Fruit fly (Drosophila melanogaster) whole organism, prepupa: ENCODE measurements around the gene CG13073.

Source experiments
- Blimp-1 ChIP-seq: fragments of 200-800 bp; sonication (Bioruptor generic); optimal IDR thresholded peaks from 3 replicates; lab custom pipeline; 2017; ENCODE audit warnings: missing biosample characterization, missing genetic modification characterization, mild to moderate bottlenecking, moderate library complexity, missing genetic modification reagents
- CG10669 ChIP-seq: fragments of 200-800 bp; sonication (Bioruptor generic); optimal IDR thresholded peaks from 3 replicates; lab custom pipeline; 2018; ENCODE audit warnings: missing biosample characterization, mild to moderate bottlenecking, missing genetic modification characterization, moderate library complexity
- CG11294 ChIP-seq: fragments of 200-800 bp; sonication (Bioruptor generic); IDR thresholded peaks from 2 replicates; pipeline ENCODE4 v1.3.6; 2022; ENCODE audit warnings: missing biosample characterization, missing genetic modification characterization
- CG11902 ChIP-seq: fragments of 200-800 bp; sonication (Bioruptor generic); optimal IDR thresholded peaks from 3 replicates; lab custom pipeline; 2016; ENCODE audit warnings: missing biosample characterization, missing genetic modification characterization
- CG15336 ChIP-seq: fragments of 200-800 bp; sonication (Bioruptor generic); IDR thresholded peaks from 2 replicates; pipeline ENCODE4 v1.3.6; 2022; ENCODE audit warnings: missing biosample characterization, missing genetic modification characterization
- CG3032 ChIP-seq: fragments of 200-800 bp; optimal IDR thresholded peaks from 2 replicates; lab custom pipeline; 2019; ENCODE audit warnings: missing biosample characterization, mild to moderate bottlenecking, missing genetic modification characterization, moderate library complexity
- CG31627 ChIP-seq: fragments of 200-800 bp; sonication (Bioruptor generic); optimal IDR thresholded peaks from 3 replicates; lab custom pipeline; 2016; ENCODE audit warnings: missing biosample characterization, missing genetic modification characterization
- CG34406 ChIP-seq: fragments of 200-800 bp; sonication (Bioruptor generic); optimal IDR thresholded peaks from 3 replicates; lab custom pipeline; 2016; ENCODE audit warnings: missing biosample characterization, missing genetic modification characterization
- CG3919 ChIP-seq: fragments of 200-800 bp; sonication (Bioruptor generic); optimal IDR thresholded peaks from 3 replicates; lab custom pipeline; 2016; ENCODE audit warnings: missing biosample characterization, missing genetic modification characterization
- CG4318 ChIP-seq: fragments of 200-800 bp; sonication (Bioruptor generic); optimal IDR thresholded peaks from 3 replicates; lab custom pipeline; 2017; ENCODE audit warnings: missing biosample characterization, mild to moderate bottlenecking, missing genetic modification characterization
- CG6163 ChIP-seq: fragments of 200-800 bp; sonication (Bioruptor generic); IDR thresholded peaks from 3 replicates; pipeline ENCODE4 v1.3.6; 2022; ENCODE audit warnings: missing biosample characterization, missing genetic modification characterization
- CG6276 ChIP-seq: fragments of 200-800 bp; sonication (Bioruptor generic); optimal IDR thresholded peaks from 2 replicates; lab custom pipeline; 2017; ENCODE audit warnings: missing biosample characterization, mild to moderate bottlenecking, missing genetic modification characterization
- CG6792 ChIP-seq: fragments of 200-800 bp; sonication (Bioruptor generic); optimal IDR thresholded peaks from 3 replicates; lab custom pipeline; 2016; ENCODE audit warnings: missing biosample characterization, missing genetic modification characterization
- CG6808 ChIP-seq: fragments of 200-800 bp; sonication (Bioruptor generic); optimal IDR thresholded peaks from 3 replicates; lab custom pipeline; 2017; ENCODE audit warnings: missing biosample characterization, missing genetic modification characterization, mild to moderate bottlenecking, moderate library complexity, missing genetic modification reagents
- CG6854 ChIP-seq: fragments of 200-800 bp; sonication (Bioruptor generic); optimal IDR thresholded peaks from 2 replicates; lab custom pipeline; 2017; ENCODE audit warnings: missing biosample characterization, mild to moderate bottlenecking, missing genetic modification characterization
- CG7368 ChIP-seq: fragments of 200-800 bp; sonication (Bioruptor generic); optimal IDR thresholded peaks from 3 replicates; lab custom pipeline; 2016; ENCODE audit warnings: missing biosample characterization, missing genetic modification characterization
- CG8119 ChIP-seq: fragments of 200-800 bp; sonication (Bioruptor generic); IDR thresholded peaks from 3 replicates; pipeline ENCODE4 v1.3.6; 2022; ENCODE audit warnings: missing biosample characterization, missing genetic modification characterization
- CG8632 ChIP-seq: fragments of 200-800 bp; sonication (Bioruptor generic); optimal IDR thresholded peaks from 3 replicates; lab custom pipeline; 2016; ENCODE audit warnings: missing biosample characterization, missing genetic modification characterization
- CG9139 ChIP-seq: fragments of 200-800 bp; sonication (Bioruptor generic); optimal IDR thresholded peaks from 3 replicates; lab custom pipeline; 2017; ENCODE audit warnings: missing biosample characterization, mild to moderate bottlenecking, missing genetic modification characterization
- Eip75B ChIP-seq: fragments of 200-800 bp; sonication (Bioruptor generic); optimal IDR thresholded peaks from 3 replicates; lab custom pipeline; 2016; ENCODE audit warnings: missing biosample characterization, missing genetic modification characterization
- Eip78C ChIP-seq: fragments of 200-800 bp; sonication (Bioruptor generic); peaks from one replicate; lab custom pipeline; 2016; ENCODE audit warnings: missing biosample characterization, missing genetic modification characterization
- Eip93F ChIP-seq: fragments of 200-800 bp; sonication (Bioruptor generic); optimal IDR thresholded peaks from 2 replicates; lab custom pipeline; 2016; ENCODE audit warnings: missing biosample characterization, mild to moderate bottlenecking, missing genetic modification characterization
- Ets21C ChIP-seq: fragments of 200-800 bp; sonication (Bioruptor generic); optimal IDR thresholded peaks from 3 replicates; lab custom pipeline; 2016; ENCODE audit warnings: missing biosample characterization, missing genetic modification characterization
- Gug ChIP-seq: fragments of 200-800 bp; sonication (Bioruptor generic); IDR thresholded peaks from 2 replicates; pipeline ENCODE4 v1.3.6; 2022; ENCODE audit warnings: missing biosample characterization, missing genetic modification characterization
- Hr38 ChIP-seq: sonication (Bioruptor generic); optimal IDR thresholded peaks from 2 replicates; lab custom pipeline; 2016; ENCODE audit warnings: missing biosample characterization, missing genetic modification characterization
- Hr39 ChIP-seq: fragments of 200-800 bp; sonication (Bioruptor generic); optimal IDR thresholded peaks from 2 replicates; lab custom pipeline; 2016; ENCODE audit warnings: missing biosample characterization, missing genetic modification characterization
- Hr4 ChIP-seq: fragments of 200-800 bp; sonication (Bioruptor generic); optimal IDR thresholded peaks from 3 replicates; lab custom pipeline; 2016; ENCODE audit warnings: missing biosample characterization, missing genetic modification characterization
- Met ChIP-seq: fragments of 200-800 bp; sonication (Bioruptor generic); optimal IDR thresholded peaks from 3 replicates; lab custom pipeline; 2016; ENCODE audit warnings: missing biosample characterization, missing genetic modification characterization
- OdsH ChIP-seq: fragments of 200-800 bp; sonication (Bioruptor generic); optimal IDR thresholded peaks from 3 replicates; lab custom pipeline; 2016; ENCODE audit warnings: missing biosample characterization, missing genetic modification characterization
- Smox ChIP-seq: fragments of 200-800 bp; sonication (Bioruptor generic); optimal IDR thresholded peaks from 3 replicates; lab custom pipeline; 2016; ENCODE audit warnings: missing biosample characterization, missing genetic modification characterization
- Sox102F ChIP-seq: fragments of 200-800 bp; sonication (Bioruptor generic); optimal IDR thresholded peaks from 2 replicates; lab custom pipeline; 2016; ENCODE audit warnings: missing biosample characterization, mild to moderate bottlenecking, missing genetic modification characterization
- Sox14 ChIP-seq: fragments of 200-800 bp; sonication (Bioruptor generic); optimal IDR thresholded peaks from 3 replicates; lab custom pipeline; 2016; ENCODE audit warnings: missing biosample characterization, missing genetic modification characterization
- Sox15 ChIP-seq: fragments of 200-800 bp; sonication (Bioruptor generic); optimal IDR thresholded peaks from 3 replicates; lab custom pipeline; 2016; ENCODE audit warnings: missing biosample characterization, missing genetic modification characterization
- achi ChIP-seq: fragments of 200-800 bp; sonication (Bioruptor generic); optimal IDR thresholded peaks from 3 replicates; lab custom pipeline; 2016; ENCODE audit warnings: missing biosample characterization, missing genetic modification characterization
- acj6 ChIP-seq: fragments of 200-800 bp; sonication (Bioruptor generic); optimal IDR thresholded peaks from 3 replicates; lab custom pipeline; 2016; ENCODE audit warnings: missing biosample characterization, missing genetic modification characterization
- cyc ChIP-seq: fragments of 200-800 bp; sonication (Bioruptor generic); optimal IDR thresholded peaks from 3 replicates; lab custom pipeline; 2016; ENCODE audit warnings: missing biosample characterization, missing genetic modification characterization
- dac ChIP-seq: fragments of 200-800 bp; sonication (Bioruptor generic); optimal IDR thresholded peaks from 2 replicates; lab custom pipeline; 2017; ENCODE audit warnings: missing biosample characterization, mild to moderate bottlenecking, missing genetic modification characterization
- dsx ChIP-seq: fragments of 200-800 bp; optimal IDR thresholded peaks from 3 replicates; lab custom pipeline; 2019; ENCODE audit warnings: missing biosample characterization, mild to moderate bottlenecking, missing genetic modification characterization, moderate library complexity; ENCODE audit not compliant: poor library complexity, severe bottlenecking
- eg ChIP-seq: fragments of 200-800 bp; sonication (Bioruptor generic); IDR thresholded peaks from 3 replicates; pipeline ENCODE4 v1.3.6; 2022; ENCODE audit warnings: missing biosample characterization, missing genetic modification characterization
- esn ChIP-seq: fragments of 200-800 bp; sonication (Bioruptor generic); optimal IDR thresholded peaks from 2 replicates; lab custom pipeline; 2016; ENCODE audit warnings: missing biosample characterization, mild to moderate bottlenecking, missing genetic modification characterization, moderate library complexity
- fd59A ChIP-seq: fragments of 200-800 bp; sonication (Bioruptor generic); optimal IDR thresholded peaks from 2 replicates; lab custom pipeline; 2017; ENCODE audit warnings: missing biosample characterization, mild to moderate bottlenecking, missing genetic modification characterization, missing genetic modification reagents
- fkh ChIP-seq: fragments of 200-800 bp; sonication (Bioruptor generic); optimal IDR thresholded peaks from 3 replicates; lab custom pipeline; 2017; ENCODE audit warnings: missing biosample characterization, mild to moderate bottlenecking, missing genetic modification characterization, moderate library complexity
- pdm3 ChIP-seq: fragments of 200-800 bp; sonication (Bioruptor generic); optimal IDR thresholded peaks from 3 replicates; lab custom pipeline; 2016; ENCODE audit warnings: missing biosample characterization, missing genetic modification characterization
- salr ChIP-seq, 2 experiments: fragments of 200-800 bp; sonication (Bioruptor generic); optimal IDR thresholded peaks; 3 replicates each; lab custom pipeline; 2016 to 2018; ENCODE audit warnings: missing biosample characterization in 2 of 2, missing genetic modification characterization in 2 of 2, mild to moderate bottlenecking in 1 of 2
- spab ChIP-seq: fragments of 200-800 bp; sonication (Bioruptor generic); optimal IDR thresholded peaks from 2 replicates; lab custom pipeline; 2017; ENCODE audit warnings: missing biosample characterization, mild to moderate bottlenecking, missing genetic modification characterization, missing genetic modification reagents
- topi ChIP-seq: fragments of 200-800 bp; sonication (Bioruptor generic); optimal IDR thresholded peaks from 3 replicates; lab custom pipeline; 2016; ENCODE audit warnings: missing biosample characterization, missing genetic modification characterization
- vri ChIP-seq: fragments of 200-800 bp; sonication (Bioruptor generic); optimal IDR thresholded peaks from 3 replicates; lab custom pipeline; 2016; ENCODE audit warnings: missing biosample characterization, mild to moderate bottlenecking, missing genetic modification characterization

The CG13073 gene

dm6 chr3L:16204128-16204527 is 13.0 kb downstream of the CG13073 start (continued):
- peak; percentile 62 for TF ChIP-seq Met (GFP tag; lab: Kevin White, UChicago)
- TF ChIP-seq CG4318 (GFP tag; lab: Kevin White, UChicago): no peak
- no peak for TF ChIP-seq CG11294 (GFP tag; lab: Robert Waterston, UW)
- TF ChIP-seq CG10669 (GFP tag; lab: Kevin White, UChicago): peak; percentile 78
- TF ChIP-seq CG6854: peak; percentile 19
- TF ChIP-seq Hr38: no peak
- TF ChIP-seq salr (GFP tag; optimal IDR thresholded peaks at IDR 0.05; lab: Kevin White, UChicago): peak; percentile 10 to 38
- peak; percentile 44 for TF ChIP-seq Eip93F (GFP tag; lab: Kevin White, UChicago)
- peak; percentile 64 for TF ChIP-seq spab (GFP tag; lab: Kevin White, UChicago)
- TF ChIP-seq Eip75B (GFP tag; lab: Kevin White, UChicago): peak; percentile 33
- TF ChIP-seq CG6276 (GFP tag; lab: Kevin White, UChicago): no peak
- peak; percentile 87 for TF ChIP-seq CG34406 (GFP tag; lab: Kevin White, UChicago)
- no peak for TF ChIP-seq dac (GFP tag; lab: Kevin White, UChicago)
- peak; percentile 56 for TF ChIP-seq pdm3 (GFP tag; lab: Kevin White, UChicago)
- peak; percentile 41 for TF ChIP-seq CG31627
- peak; percentile 29 for TF ChIP-seq Hr39 (GFP tag; lab: Kevin White, UChicago)
- TF ChIP-seq vri: peak; percentile 15
- TF ChIP-seq Hr4 (GFP tag; lab: Kevin White, UChicago): peak; percentile 10
- TF ChIP-seq CG6808 (GFP tag; lab: Kevin White, UChicago): peak; percentile 52
- peak; percentile 64 for TF ChIP-seq Smox (GFP tag; lab: Kevin White, UChicago)

- TF ChIP-seq CG7368 (GFP tag; lab: Kevin White, UChicago) (peak; percentile 58), Smox (GFP tag; lab: Kevin White, UChicago) (peak; percentile 75), dsx (GFP tag; lab: Kevin White, UChicago) (peak; percentile 50), Eip78C (peak; percentile 93), salr (GFP tag; optimal IDR thresholded peaks at IDR 0.05; lab: Kevin White, UChicago) (peak; percentile 52 to 54), CG6163 (peak; percentile 74), CG8119 (GFP tag; lab: Robert Waterston, UW) (peak; percentile 66; the same call in 2 of the 3 replicates), esn (GFP tag; lab: Kevin White, UChicago) (peak; percentile 85), OdsH (GFP tag; lab: Kevin White, UChicago) (peak; percentile 79), CG4318 (GFP tag; lab: Kevin White, UChicago) (no peak), Sox15 (GFP tag; lab: Kevin White, UChicago) (peak; percentile 63), Sox14 (GFP tag; lab: Kevin White, UChicago) (peak; percentile 82), Gug (GFP tag; lab: Robert Waterston, UW) (peak; percentile 54), Sox102F (GFP tag; lab: Kevin White, UChicago) (peak; percentile 74), vri (peak; percentile 85), CG9139 (GFP tag; lab: Kevin White, UChicago) (no peak), CG8632 (GFP tag; lab: Kevin White, UChicago) (peak; percentile 70), spab (GFP tag; lab: Kevin White, UChicago) (peak; percentile 60), acj6 (peak; percentile 77), Hr39 (GFP tag; lab: Kevin White, UChicago) (peak; percentile 89), CG6808 (GFP tag; lab: Kevin White, UChicago) (peak; percentile 64), Eip93F (GFP tag; lab: Kevin White, UChicago) (peak; percentile 64), CG6854 (peak; percentile 28), Met (GFP tag; lab: Kevin White, UChicago) (peak; percentile 83), eg (peak; percentile 69), cyc (GFP tag; lab: Kevin White, UChicago) (peak; percentile 86), dac (GFP tag; lab: Kevin White, UChicago) (no peak), fkh (GFP tag; lab: Kevin White, UChicago) (peak; percentile 9), CG3919 (GFP tag; lab: Kevin White, UChicago) (peak; percentile 77), CG10669 (GFP tag; lab: Kevin White, UChicago) (peak; percentile 76), CG15336 (GFP tag; lab: Robert Waterston, UW) (peak; percentile 57), CG11902 (peak; percentile 74), CG6792 (peak; percentile 69), topi (peak; percentile 83), Blimp-1 (GFP tag; lab: Kevin White, UChicago) (peak; percentile 61), pdm3 (GFP tag; lab: Kevin White, UChicago) (peak; percentile 78), CG3032 (tag; lab: Kevin White, UChicago) (peak; percentile 62), fd59A (peak; percentile 74), Ets21C (peak; percentile 81), CG31627 (peak; percentile 83), achi (GFP tag; lab: Kevin White, UChicago) (peak; percentile 59)
Observed at dm6 chr3L:16203236-16203635, 13.9 kb downstream of the CG13073 start.
